Fruit fly (Drosophila melanogaster) whole organism, embryonic: ENCODE results near the gene Arpc5.

Experiments
- Atf-2 ChIP-seq: fragments of 200-800 bp; sonication (Bioruptor generic); optimal IDR thresholded peaks from 2 replicates; lab custom pipeline; 2016; ENCODE audit warnings: missing biosample characterization, missing genetic modification characterization
- B-H1 ChIP-seq: fragments of 200-800 bp; sonication (Bioruptor generic); IDR thresholded peaks from 3 replicates; pipeline ENCODE4 v1.3.6; 2022; ENCODE audit warnings: missing biosample characterization, missing genetic modification characterization
- CG10147 ChIP-seq: fragments of 200-800 bp; sonication (Bioruptor generic); optimal IDR thresholded peaks from 2 replicates; lab custom pipeline; 2019; ENCODE audit warnings: missing biosample characterization, mild to moderate bottlenecking, missing genetic modification characterization, moderate library complexity
- CG10366 ChIP-seq: fragments of 200-800 bp; sonication (Bioruptor generic); IDR thresholded peaks from 2 replicates; pipeline ENCODE4 v1.3.6; 2022; ENCODE audit warnings: missing biosample characterization, missing genetic modification characterization
- CG11504 ChIP-seq: fragments of 200-800 bp; sonication (Bioruptor generic); optimal IDR thresholded peaks from 3 replicates; lab custom pipeline; 2019; ENCODE audit warnings: missing biosample characterization, mild to moderate bottlenecking, missing genetic modification characterization, moderate library complexity
- CG11696 ChIP-seq: fragments of 200-800 bp; sonication (Bioruptor generic); IDR thresholded peaks from 2 replicates; pipeline ENCODE4 v1.3.6; 2022; ENCODE audit warnings: missing biosample characterization, missing genetic modification characterization
- CG15011 ChIP-seq: fragments of 200-800 bp; sonication (Bioruptor generic); optimal IDR thresholded peaks from 3 replicates; lab custom pipeline; 2018; ENCODE audit warnings: missing biosample characterization, mild to moderate bottlenecking, missing genetic modification characterization
- CG1603 ChIP-seq: fragments of 200-800 bp; sonication (Bioruptor generic); optimal IDR thresholded peaks from 2 replicates; lab custom pipeline; 2019; ENCODE audit warnings: missing biosample characterization, mild to moderate bottlenecking, missing genetic modification characterization, moderate library complexity
- CG17912 ChIP-seq: fragments of 200-800 bp; sonication (Bioruptor generic); optimal IDR thresholded peaks from 2 replicates; lab custom pipeline; 2018; ENCODE audit warnings: missing biosample characterization, mild to moderate bottlenecking, missing genetic modification characterization
- CG18619 ChIP-seq: fragments of 200-800 bp; sonication (Bioruptor generic); optimal IDR thresholded peaks from 3 replicates; lab custom pipeline; 2017; ENCODE audit warnings: missing biosample characterization, mild to moderate bottlenecking, missing genetic modification characterization
- CG2120 ChIP-seq: fragments of 200-800 bp; sonication (Bioruptor generic); optimal IDR thresholded peaks from 3 replicates; lab custom pipeline; 2016; ENCODE audit warnings: missing biosample characterization, missing genetic modification characterization
- CG34224 ChIP-seq: fragments of 200-800 bp; sonication (Bioruptor generic); IDR thresholded peaks from 3 replicates; pipeline ENCODE4 v1.3.6; 2022; ENCODE audit warnings: missing biosample characterization, missing genetic modification characterization; ENCODE audit not compliant: partially characterized antibody
- CG3847 ChIP-seq: fragments of 200-800 bp; sonication (Bioruptor generic); IDR thresholded peaks from 2 replicates; pipeline ENCODE4 v1.3.6; 2022; ENCODE audit warnings: missing biosample characterization, missing genetic modification characterization
- CG4707 ChIP-seq: fragments of 200-800 bp; sonication (Bioruptor generic); optimal IDR thresholded peaks from 2 replicates; lab custom pipeline; 2018; ENCODE audit warnings: missing biosample characterization, mild to moderate bottlenecking, missing genetic modification characterization, moderate library complexity
- CG5953 ChIP-seq: fragments of 200-800 bp; sonication (Bioruptor generic); IDR thresholded peaks from 2 replicates; pipeline ENCODE4 v1.3.6; 2022; ENCODE audit warnings: missing biosample characterization, missing genetic modification characterization
- CG7372 ChIP-seq: fragments of 200-800 bp; sonication (Bioruptor generic); IDR thresholded peaks from 2 replicates; pipeline ENCODE4 v1.3.6; 2022; ENCODE audit warnings: missing biosample characterization, missing genetic modification characterization
- CG7556 ChIP-seq: fragments of 200-800 bp; sonication (Bioruptor generic); optimal IDR thresholded peaks from 2 replicates; lab custom pipeline; 2017; ENCODE audit warnings: missing biosample characterization, mild to moderate bottlenecking, missing genetic modification characterization
- CG7987 ChIP-seq: fragments of 200-800 bp; sonication (Bioruptor generic); optimal IDR thresholded peaks from 2 replicates; lab custom pipeline; 2018; ENCODE audit warnings: missing biosample characterization, mild to moderate bottlenecking, missing genetic modification characterization, moderate library complexity
- CG9876 ChIP-seq: fragments of 200-800 bp; sonication (Bioruptor generic); optimal IDR thresholded peaks from 2 replicates; lab custom pipeline; 2016; ENCODE audit warnings: missing biosample characterization, missing genetic modification characterization
- CG9932 ChIP-seq: fragments of 200-800 bp; sonication (Bioruptor generic); IDR thresholded peaks from 2 replicates; pipeline ENCODE4 v1.3.6; 2022; ENCODE audit warnings: missing biosample characterization, missing genetic modification characterization
- CTCF ChIP-seq: fragments of 200-800 bp; sonication (Bioruptor generic); optimal IDR thresholded peaks from 2 replicates; lab custom pipeline; 2017; ENCODE audit warnings: missing biosample characterization, mild to moderate bottlenecking, missing genetic modification characterization, moderate library complexity
- Camta ChIP-seq: fragments of 200-800 bp; sonication (Bioruptor generic); optimal IDR thresholded peaks from 2 replicates; lab custom pipeline; 2016; ENCODE audit warnings: missing biosample characterization, missing genetic modification characterization
- E2f1 ChIP-seq: fragments of 200-800 bp; sonication (Bioruptor generic); IDR thresholded peaks from 2 replicates; pipeline ENCODE4 v1.3.6; 2022; ENCODE audit warnings: missing biosample characterization, missing genetic modification characterization
- HLH4C ChIP-seq: fragments of 200-800 bp; sonication (Bioruptor generic); IDR thresholded peaks from 3 replicates; pipeline ENCODE4 v1.3.6; 2022; ENCODE audit warnings: missing biosample characterization, missing genetic modification characterization; ENCODE audit not compliant: partially characterized antibody
- Hr3 ChIP-seq: fragments of 200-800 bp; sonication (Bioruptor generic); optimal IDR thresholded peaks from 3 replicates; lab custom pipeline; 2016; ENCODE audit warnings: missing biosample characterization, missing genetic modification characterization
- Myb ChIP-seq: fragments of 200-800 bp; sonication (Bioruptor generic); optimal IDR thresholded peaks from 2 replicates; lab custom pipeline; 2016; ENCODE audit warnings: missing biosample characterization, missing genetic modification characterization
- Nf-YC ChIP-seq: fragments of 200-800 bp; optimal IDR thresholded peaks from 3 replicates; lab custom pipeline; 2019; ENCODE audit warnings: missing biosample characterization, mild to moderate bottlenecking, missing genetic modification characterization, moderate library complexity
- Optix ChIP-seq: fragments of 200-800 bp; sonication (Bioruptor generic); IDR thresholded peaks from 3 replicates; pipeline ENCODE4 v1.3.6; 2022; ENCODE audit warnings: missing biosample characterization, missing genetic modification characterization
- Scr ChIP-seq: fragments of 200-800 bp; sonication (Bioruptor generic); IDR thresholded peaks from 2 replicates; pipeline ENCODE4 v1.3.6; 2022; ENCODE audit warnings: missing biosample characterization, missing genetic modification characterization; ENCODE audit not compliant: partially characterized antibody
- TFAM ChIP-seq: fragments of 200-800 bp; sonication (Bioruptor generic); optimal IDR thresholded peaks from 2 replicates; lab custom pipeline; 2017; ENCODE audit warnings: missing biosample characterization, missing genetic modification characterization, inconsistent platforms
- Taf1 ChIP-seq: fragments of 200-800 bp; sonication (Bioruptor generic); IDR thresholded peaks from 2 replicates; pipeline ENCODE4 v1.3.6; 2022; ENCODE audit warnings: missing biosample characterization, missing genetic modification characterization
- Vsx1 ChIP-seq: fragments of 200-800 bp; sonication (Bioruptor generic); optimal IDR thresholded peaks from 2 replicates; lab custom pipeline; 2017; ENCODE audit warnings: missing biosample characterization, mild to moderate bottlenecking, missing genetic modification characterization, missing genetic modification reagents
- az2 ChIP-seq: fragments of 200-800 bp; sonication (Bioruptor generic); optimal IDR thresholded peaks from 3 replicates; lab custom pipeline; 2016; ENCODE audit warnings: missing biosample characterization, missing genetic modification characterization
- bbx ChIP-seq: fragments of 200-800 bp; sonication (Bioruptor generic); IDR thresholded peaks from 2 replicates; pipeline ENCODE4 v1.3.6; 2022; ENCODE audit warnings: missing biosample characterization, missing genetic modification characterization; ENCODE audit not compliant: partially characterized antibody
- crc ChIP-seq: fragments of 200-800 bp; sonication (Bioruptor generic); optimal IDR thresholded peaks from 2 replicates; lab custom pipeline; 2016; ENCODE audit warnings: missing biosample characterization, missing genetic modification characterization
- fd102C ChIP-seq: fragments of 200-800 bp; sonication (Bioruptor generic); optimal IDR thresholded peaks from 2 replicates; lab custom pipeline; 2018; ENCODE audit warnings: missing biosample characterization, mild to moderate bottlenecking, missing genetic modification characterization, moderate library complexity
- gcm ChIP-seq: fragments of 200-800 bp; sonication (Bioruptor generic); optimal IDR thresholded peaks from 2 replicates; lab custom pipeline; 2019; ENCODE audit warnings: missing biosample characterization, mild to moderate bottlenecking, missing genetic modification characterization, moderate library complexity
- gsb ChIP-seq: fragments of 200-800 bp; sonication (Bioruptor generic); IDR thresholded peaks from 2 replicates; pipeline ENCODE4 v1.3.6; 2022; ENCODE audit warnings: missing biosample characterization, missing genetic modification characterization
- hth ChIP-seq: fragments of >200 bp; optimal IDR thresholded peaks from 2 replicates; lab custom pipeline; 2017; ENCODE audit warnings: inconsistent platforms
- ind ChIP-seq: fragments of 200-800 bp; sonication (Bioruptor generic); optimal IDR thresholded peaks from 3 replicates; lab custom pipeline; 2016; ENCODE audit warnings: missing biosample characterization, missing genetic modification characterization
- kni ChIP-seq: fragments of 200-800 bp; sonication (Bioruptor generic); optimal IDR thresholded peaks from 3 replicates; lab custom pipeline; 2017; ENCODE audit warnings: mild to moderate bottlenecking, missing biosample characterization, missing genetic modification reagents, missing genetic modification characterization
- org-1 ChIP-seq: fragments of 200-800 bp; sonication (Bioruptor generic); optimal IDR thresholded peaks from 2 replicates; lab custom pipeline; 2017; ENCODE audit warnings: missing biosample characterization, missing genetic modification characterization
- pan ChIP-seq, 4 experiments: fragments of >200 bp in 3 of 4; fragments of 200-800 bp in 1 of 4; sonication (Bioruptor generic) in 1 of 4; optimal IDR thresholded peaks in 3 of 4; IDR thresholded peaks in 1 of 4; 2 replicates each; pipeline versions ENCODE4 v1.3.6 to Lab custom; 2017 to 2022; ENCODE audit warnings: missing biosample characterization in 2 of 4, missing genetic modification characterization in 2 of 4, mixed read lengths in 1 of 4
- salm ChIP-seq: fragments of 200-800 bp; sonication (Bioruptor generic); optimal IDR thresholded peaks from 2 replicates; lab custom pipeline; 2018; ENCODE audit warnings: missing biosample characterization, mild to moderate bottlenecking, missing genetic modification characterization
- sd ChIP-seq: fragments of 200-800 bp; sonication (Bioruptor generic); optimal IDR thresholded peaks from 3 replicates; lab custom pipeline; 2018; ENCODE audit warnings: missing biosample characterization, mild to moderate bottlenecking, missing genetic modification characterization, moderate library complexity
- tna ChIP-seq: fragments of 200-800 bp; sonication (Bioruptor generic); IDR thresholded peaks from 2 replicates; pipeline ENCODE4 v1.3.6; 2022; ENCODE audit warnings: missing biosample characterization, missing genetic modification characterization; ENCODE audit not compliant: partially characterized antibody
- trh ChIP-seq: fragments of 200-800 bp; sonication (Bioruptor generic); optimal IDR thresholded peaks from 2 replicates; lab custom pipeline; 2016; ENCODE audit warnings: missing biosample characterization, missing genetic modification characterization
- tup ChIP-seq: fragments of 200-800 bp; sonication (Bioruptor generic); optimal IDR thresholded peaks from 2 replicates; lab custom pipeline; 2016; ENCODE audit warnings: missing biosample characterization, mild to moderate bottlenecking, missing genetic modification characterization, moderate library complexity
- unpg ChIP-seq: fragments of 200-800 bp; sonication (Bioruptor generic); optimal IDR thresholded peaks from 3 replicates; lab custom pipeline; 2018; ENCODE audit warnings: missing biosample characterization, mild to moderate bottlenecking, missing genetic modification characterization, moderate library complexity
- wor ChIP-seq: fragments of 200-800 bp; sonication (Bioruptor generic); IDR thresholded peaks from 2 replicates; pipeline ENCODE4 v1.3.6; 2022; ENCODE audit warnings: missing biosample characterization, missing genetic modification characterization
- z ChIP-seq: fragments of 200-800 bp; sonication (Bioruptor generic); IDR thresholded peaks from 3 replicates; pipeline ENCODE4 v1.3.6; 2022; ENCODE audit warnings: missing biosample characterization, missing genetic modification characterization

Gene Arpc5

dm6 chr2L:2585285-2585684 lies 5.2 kb downstream of the Arpc5 start, which contains the start of gene Drp1 (continued):
- TF ChIP-seq CG11504 (tag; lab: Kevin White, UChicago): no peak
- TF ChIP-seq CG9932 (GFP tag; lab: Robert Waterston, UW): peak; percentile 86
- TF ChIP-seq gsb: no peak
- peak; percentile 58; the same call in 1 of the 2 replicates for TF ChIP-seq tna (GFP tag; lab: Robert Waterston, UW)
- TF ChIP-seq kni: no peak
- no peak for TF ChIP-seq CG5953 (GFP tag; lab: Robert Waterston, UW)
- no peak for TF ChIP-seq CG10366 (GFP tag; lab: Robert Waterston, UW)
- TF ChIP-seq az2: peak; percentile 14
- TF ChIP-seq CG10147 (GFP tag; lab: Kevin White, UChicago): no peak
- TF ChIP-seq TFAM (GFP tag; lab: Kevin White, UChicago): no peak
- TF ChIP-seq org-1 (GFP tag; lab: Kevin White, UChicago): no peak
- no peak for TF ChIP-seq CG7556
- TF ChIP-seq B-H1 (GFP tag; lab: Robert Waterston, UW): no peak
- no peak for TF ChIP-seq hth (lab: Kevin White, UChicago)
- TF ChIP-seq CG18619: peak; percentile 25
- peak; percentile 39 for TF ChIP-seq Camta (GFP tag; lab: Kevin White, UChicago)
- TF ChIP-seq ind (GFP tag; lab: Kevin White, UChicago): peak; percentile 43
- peak; percentile 93 for TF ChIP-seq CTCF (GFP tag; lab: Kevin White, UChicago)
- no peak for TF ChIP-seq trh (GFP tag; lab: Kevin White, UChicago)
- no peak for TF ChIP-seq salm
- peak; percentile 18 for TF ChIP-seq Atf-2
- TF ChIP-seq unpg (GFP tag; lab: Kevin White, UChicago): no peak
- no peak for TF ChIP-seq CG15011 (GFP tag; lab: Kevin White, UChicago)
- TF ChIP-seq Scr (GFP tag; lab: Robert Waterston, UW): peak; percentile 63
- TF ChIP-seq gcm (GFP tag; lab: Kevin White, UChicago): no peak
- TF ChIP-seq Optix (GFP tag; lab: Robert Waterston, UW): 0 out of 3 replicates have a peak, but pooled peaks have one; percentile 14
- TF ChIP-seq Nf-YC (tag; lab: Kevin White, UChicago): no peak
- TF ChIP-seq z: no peak
- TF ChIP-seq fd102C (GFP tag; lab: Kevin White, UChicago): no peak
- peak; percentile 66 for TF ChIP-seq Myb (GFP tag; lab: Kevin White, UChicago)
- no peak for TF ChIP-seq Vsx1 (GFP tag; lab: Kevin White, UChicago)
- TF ChIP-seq wor (GFP tag; lab: Robert Waterston, UW): no peak
- peak; percentile 83 for TF ChIP-seq CG2120
- no peak for TF ChIP-seq crc (GFP tag; lab: Kevin White, UChicago)
- peak; percentile 90 for TF ChIP-seq CG1603 (tag; lab: Kevin White, UChicago)
- TF ChIP-seq Hr3 (GFP tag; lab: Kevin White, UChicago): peak; percentile 47
- no peak for TF ChIP-seq CG4707 (GFP tag; lab: Kevin White, UChicago)
- peak; percentile 63 for TF ChIP-seq CG34224 (GFP tag; lab: Robert Waterston, UW)
- TF ChIP-seq CG9876 (GFP tag; lab: Kevin White, UChicago): peak; percentile 68
- TF ChIP-seq CG7372 (GFP tag; lab: Robert Waterston, UW): peak; percentile 32; the same call in 1 of the 2 replicates
- TF ChIP-seq Taf1 (GFP tag; lab: Robert Waterston, UW): no peak
- no peak for TF ChIP-seq CG11696
- TF ChIP-seq E2f1 (GFP tag; lab: Robert Waterston, UW): peak; percentile 36; the same call in 1 of the 2 replicates
- TF ChIP-seq CG3847: peak; percentile 97
- TF ChIP-seq CG17912 (GFP tag; lab: Kevin White, UChicago): peak; percentile 66
- TF ChIP-seq sd: no peak
- TF ChIP-seq pan (optimal IDR thresholded peaks at IDR 0.05; lab: Kevin White, UChicago): no peak
- peak in 1 of 2 experiments; percentile 51 for TF ChIP-seq pan (GFP tag; optimal IDR thresholded peaks at IDR 0.05 in 1 of 2, IDR thresholded peaks at IDR 0.05 in 1 of 2)
- no peak for TF ChIP-seq tup (GFP tag; lab: Kevin White, UChicago)
- TF ChIP-seq bbx (GFP tag; lab: Robert Waterston, UW): peak; percentile 78
- TF ChIP-seq CG7987 (GFP tag; lab: Kevin White, UChicago): peak; percentile 63
- TF ChIP-seq HLH4C (GFP tag; lab: Robert Waterston, UW): peak; percentile 57
